Fruit fly (Drosophila melanogaster) whole organism, embryonic: ENCODE results near the gene CG15741.

ENCODE experiments used
- ATbp ChIP-seq: fragments of 200-800 bp; sonication (Bioruptor generic); optimal IDR thresholded peaks from 2 replicates; lab custom pipeline; 2017; ENCODE audit warnings: missing biosample characterization, mild to moderate bottlenecking, missing genetic modification characterization, missing genetic modification reagents
- Adf1 ChIP-seq: fragments of 200-800 bp; sonication (Bioruptor generic); IDR thresholded peaks from 2 replicates; pipeline ENCODE4 v1.3.6; 2022; ENCODE audit warnings: missing biosample characterization, missing genetic modification characterization
- Atf3 ChIP-seq: fragments of 200-800 bp; sonication (Bioruptor generic); optimal IDR thresholded peaks from 3 replicates; lab custom pipeline; 2016; ENCODE audit warnings: missing biosample characterization, missing genetic modification characterization
- BtbVII ChIP-seq: fragments of 200-800 bp; sonication (Bioruptor generic); optimal IDR thresholded peaks from 3 replicates; lab custom pipeline; 2017; ENCODE audit warnings: missing biosample characterization, mild to moderate bottlenecking, missing genetic modification characterization
- CG10267 ChIP-seq: fragments of 200-800 bp; sonication (Bioruptor generic); optimal IDR thresholded peaks from 2 replicates; lab custom pipeline; 2018; ENCODE audit warnings: missing biosample characterization, mild to moderate bottlenecking, missing genetic modification characterization, moderate library complexity
- CG11456 ChIP-seq: fragments of 200-800 bp; sonication (Bioruptor generic); IDR thresholded peaks from 3 replicates; pipeline ENCODE4 v1.3.6; 2022; ENCODE audit warnings: missing biosample characterization, missing genetic modification characterization
- CG12071 ChIP-seq: fragments of 200-800 bp; sonication (Bioruptor generic); optimal IDR thresholded peaks from 3 replicates; lab custom pipeline; 2018; ENCODE audit warnings: missing biosample characterization, mild to moderate bottlenecking, missing genetic modification characterization
- CG13287 ChIP-seq: fragments of 200-800 bp; sonication (Bioruptor generic); IDR thresholded peaks from 2 replicates; pipeline ENCODE4 v1.3.6; 2022; ENCODE audit warnings: missing biosample characterization, missing genetic modification characterization; ENCODE audit not compliant: partially characterized antibody
- CG13624 ChIP-seq: fragments of 200-800 bp; sonication (Bioruptor generic); optimal IDR thresholded peaks from 2 replicates; lab custom pipeline; 2016; ENCODE audit warnings: missing biosample characterization, missing genetic modification characterization
- CG14441 ChIP-seq: fragments of 200-800 bp; sonication (Bioruptor generic); IDR thresholded peaks from 2 replicates; pipeline ENCODE4 v1.3.6; 2022; ENCODE audit warnings: missing biosample characterization, missing genetic modification characterization
- CG15073 ChIP-seq: fragments of 200-800 bp; sonication (Bioruptor generic); optimal IDR thresholded peaks from 2 replicates; lab custom pipeline; 2016; ENCODE audit warnings: missing biosample characterization, missing genetic modification characterization
- CG15269 ChIP-seq: fragments of 200-800 bp; sonication (Bioruptor generic); optimal IDR thresholded peaks from 2 replicates; lab custom pipeline; 2018; ENCODE audit warnings: missing biosample characterization, mild to moderate bottlenecking, missing genetic modification characterization, moderate library complexity
- CG15514 ChIP-seq: fragments of 200-800 bp; sonication (Bioruptor generic); optimal IDR thresholded peaks from 3 replicates; lab custom pipeline; 2017; ENCODE audit warnings: missing biosample characterization, missing genetic modification characterization, mild to moderate bottlenecking, moderate library complexity, missing genetic modification reagents
- CG16779 ChIP-seq: fragments of 200-800 bp; sonication (Bioruptor generic); IDR thresholded peaks from 2 replicates; pipeline ENCODE4 v1.3.6; 2022; ENCODE audit warnings: missing biosample characterization, missing genetic modification characterization
- CG2889 ChIP-seq: fragments of 200-800 bp; sonication (Bioruptor generic); IDR thresholded peaks from 3 replicates; pipeline ENCODE4 v1.3.6; 2022; ENCODE audit warnings: missing biosample characterization, missing genetic modification characterization
- CG32532 ChIP-seq: fragments of 200-800 bp; sonication (Bioruptor generic); IDR thresholded peaks from 2 replicates; pipeline ENCODE4 v1.3.6; 2022; ENCODE audit warnings: missing biosample characterization, missing genetic modification characterization
- CG4360 ChIP-seq: fragments of 200-800 bp; sonication (Bioruptor generic); IDR thresholded peaks from 2 replicates; pipeline ENCODE4 v1.3.6; 2022; ENCODE audit warnings: missing biosample characterization, missing genetic modification characterization
- CG7271 ChIP-seq: fragments of 200-800 bp; sonication (Bioruptor generic); optimal IDR thresholded peaks from 2 replicates; lab custom pipeline; 2018; ENCODE audit warnings: missing biosample characterization, mild to moderate bottlenecking, missing genetic modification characterization, moderate library complexity
- CG7987 ChIP-seq: fragments of 200-800 bp; sonication (Bioruptor generic); optimal IDR thresholded peaks from 2 replicates; lab custom pipeline; 2018; ENCODE audit warnings: missing biosample characterization, mild to moderate bottlenecking, missing genetic modification characterization, moderate library complexity
- CG8924 ChIP-seq: fragments of 200-800 bp; optimal IDR thresholded peaks from 3 replicates; lab custom pipeline; 2019; ENCODE audit warnings: missing biosample characterization, mild to moderate bottlenecking, missing genetic modification characterization, moderate library complexity
- Chrac-16 ChIP-seq: fragments of 200-800 bp; sonication (Bioruptor generic); optimal IDR thresholded peaks from 3 replicates; lab custom pipeline; 2016; ENCODE audit warnings: missing biosample characterization, missing genetic modification characterization
- D19A ChIP-seq: fragments of 200-800 bp; optimal IDR thresholded peaks from 3 replicates; lab custom pipeline; 2019; ENCODE audit warnings: missing biosample characterization, mild to moderate bottlenecking, missing genetic modification characterization, moderate library complexity
- Dbx ChIP-seq: fragments of 200-800 bp; sonication (Bioruptor generic); IDR thresholded peaks from 3 replicates; pipeline ENCODE4 v1.3.6; 2022; ENCODE audit warnings: missing biosample characterization, missing genetic modification characterization
- Dfd ChIP-seq, 2 experiments: fragments of >200 bp; optimal IDR thresholded peaks; 2 replicates each; lab custom pipeline; 2017; ENCODE audit warnings: missing biosample characterization in 2 of 2, missing genetic modification characterization in 2 of 2
- Dip3 ChIP-seq: fragments of 200-800 bp; sonication (Bioruptor generic); optimal IDR thresholded peaks from 3 replicates; lab custom pipeline; 2016; ENCODE audit warnings: missing biosample characterization, missing genetic modification characterization
- Doc3 ChIP-seq: fragments of 200-800 bp; sonication (Bioruptor generic); IDR thresholded peaks from 3 replicates; pipeline ENCODE4 v1.3.6; 2022; ENCODE audit warnings: missing biosample characterization, missing genetic modification characterization; ENCODE audit not compliant: partially characterized antibody
- Ets65A ChIP-seq: fragments of 200-800 bp; sonication (Bioruptor generic); peaks from one replicate; lab custom pipeline; 2016; ENCODE audit warnings: missing biosample characterization, missing genetic modification characterization
- Ets97D ChIP-seq: fragments of 200-800 bp; sonication (Bioruptor generic); optimal IDR thresholded peaks from 3 replicates; lab custom pipeline; 2016; ENCODE audit warnings: missing biosample characterization, missing genetic modification characterization
- Fer1 ChIP-seq: fragments of 200-800 bp; sonication (Bioruptor generic); optimal IDR thresholded peaks from 2 replicates; lab custom pipeline; 2017; ENCODE audit warnings: missing biosample characterization, mild to moderate bottlenecking, missing genetic modification characterization
- HmgZ ChIP-seq: fragments of 200-800 bp; sonication (Bioruptor generic); optimal IDR thresholded peaks from 2 replicates; lab custom pipeline; 2018; ENCODE audit warnings: missing biosample characterization, mild to moderate bottlenecking, missing genetic modification characterization
- Hmr ChIP-seq: fragments of 200-800 bp; sonication (Bioruptor generic); optimal IDR thresholded peaks from 3 replicates; lab custom pipeline; 2017; ENCODE audit warnings: mild to moderate bottlenecking, missing biosample characterization, missing genetic modification reagents, missing genetic modification characterization
- NC2α ChIP-seq: fragments of 200-800 bp; sonication (Bioruptor generic); optimal IDR thresholded peaks from 2 replicates; lab custom pipeline; 2016; ENCODE audit warnings: missing biosample characterization, missing genetic modification characterization
- Scr ChIP-seq: fragments of 200-800 bp; sonication (Bioruptor generic); IDR thresholded peaks from 2 replicates; pipeline ENCODE4 v1.3.6; 2022; ENCODE audit warnings: missing biosample characterization, missing genetic modification characterization; ENCODE audit not compliant: partially characterized antibody
- YL-1 ChIP-seq: fragments of 200-800 bp; sonication (Bioruptor generic); optimal IDR thresholded peaks from 3 replicates; lab custom pipeline; 2017; ENCODE audit warnings: missing biosample characterization, mild to moderate bottlenecking, missing genetic modification characterization
- ab ChIP-seq: fragments of 200-800 bp; sonication (Bioruptor generic); optimal IDR thresholded peaks from 2 replicates; lab custom pipeline; 2016; ENCODE audit warnings: missing biosample characterization, missing genetic modification characterization
- bigmax ChIP-seq: fragments of 200-800 bp; sonication (Bioruptor generic); optimal IDR thresholded peaks from 2 replicates; lab custom pipeline; 2018; ENCODE audit warnings: missing biosample characterization, mild to moderate bottlenecking, missing genetic modification characterization
- crol ChIP-seq: fragments of 200-800 bp; sonication (Bioruptor generic); IDR thresholded peaks from 2 replicates; pipeline ENCODE4 v1.3.6; 2022; ENCODE audit warnings: missing biosample characterization, missing genetic modification characterization
- dmrt11E ChIP-seq: fragments of 200-800 bp; sonication (Bioruptor generic); optimal IDR thresholded peaks from 3 replicates; lab custom pipeline; 2018; ENCODE audit warnings: missing biosample characterization, mild to moderate bottlenecking, missing genetic modification characterization, moderate library complexity
- en ChIP-seq: fragments of 200-800 bp; sonication (Bioruptor generic); optimal IDR thresholded peaks from 2 replicates; lab custom pipeline; 2016; ENCODE audit warnings: missing biosample characterization, missing genetic modification characterization
- exex ChIP-seq: fragments of 200-800 bp; sonication (Bioruptor generic); optimal IDR thresholded peaks from 4 replicates; lab custom pipeline; 2018; ENCODE audit warnings: missing biosample characterization, mild to moderate bottlenecking, missing genetic modification characterization, moderate library complexity
- eyg ChIP-seq: fragments of 200-800 bp; sonication (Bioruptor generic); optimal IDR thresholded peaks from 3 replicates; lab custom pipeline; 2016; ENCODE audit warnings: missing biosample characterization, missing genetic modification characterization
- gce ChIP-seq: fragments of 200-800 bp; sonication (Bioruptor generic); IDR thresholded peaks from 3 replicates; pipeline ENCODE4 v1.3.6; 2022; ENCODE audit warnings: missing biosample characterization, missing genetic modification characterization
- kah ChIP-seq: fragments of 200-800 bp; sonication (Bioruptor generic); optimal IDR thresholded peaks from 2 replicates; lab custom pipeline; 2018; ENCODE audit warnings: missing biosample characterization, mild to moderate bottlenecking, missing genetic modification characterization
- knrl ChIP-seq: fragments of 200-800 bp; sonication (Bioruptor generic); IDR thresholded peaks from 3 replicates; pipeline ENCODE4 v1.3.6; 2022; ENCODE audit warnings: missing biosample characterization, missing genetic modification characterization; ENCODE audit not compliant: partially characterized antibody
- nmo ChIP-seq: fragments of 200-800 bp; sonication (Bioruptor generic); optimal IDR thresholded peaks from 2 replicates; lab custom pipeline; 2018; ENCODE audit warnings: missing biosample characterization, mild to moderate bottlenecking, missing genetic modification characterization, moderate library complexity
- oc ChIP-seq: fragments of 200-800 bp; sonication (Bioruptor generic); optimal IDR thresholded peaks from 2 replicates; lab custom pipeline; 2018; ENCODE audit warnings: missing biosample characterization, mild to moderate bottlenecking, missing genetic modification characterization, moderate library complexity
- psq ChIP-seq: fragments of 200-800 bp; sonication (Bioruptor generic); optimal IDR thresholded peaks from 2 replicates; lab custom pipeline; 2017; ENCODE audit warnings: missing biosample characterization, missing genetic modification characterization
- salm ChIP-seq: fragments of 200-800 bp; sonication (Bioruptor generic); optimal IDR thresholded peaks from 2 replicates; lab custom pipeline; 2018; ENCODE audit warnings: missing biosample characterization, mild to moderate bottlenecking, missing genetic modification characterization
- sd ChIP-seq: fragments of 200-800 bp; sonication (Bioruptor generic); optimal IDR thresholded peaks from 3 replicates; lab custom pipeline; 2018; ENCODE audit warnings: missing biosample characterization, mild to moderate bottlenecking, missing genetic modification characterization, moderate library complexity
- seq ChIP-seq: fragments of 200-800 bp; sonication (Bioruptor generic); IDR thresholded peaks from 2 replicates; pipeline ENCODE4 v1.3.6; 2022; ENCODE audit warnings: missing biosample characterization, missing genetic modification characterization

CG15741 gene

dm6 chrX:11846049-11846718 lies 8.4 kb upstream of the CG15741 start, which contains the start of gene CG15740 (continued):
- 0 out of 3 replicates have a peak, but pooled peaks have one; percentile 26 for TF ChIP-seq CG2889
- 0 out of 3 replicates have a peak, but pooled peaks have one; percentile 9 for TF ChIP-seq CG11456
- no peak for TF ChIP-seq kah (GFP tag; lab: Kevin White, UChicago)
- TF ChIP-seq Dfd (GFP tag; optimal IDR thresholded peaks at IDR 0.05; lab: Kevin White, UChicago), result no peak
- no peak for TF ChIP-seq CG7987 (GFP tag; lab: Kevin White, UChicago)
- TF ChIP-seq Dbx (GFP tag; lab: Robert Waterston, UW), result no peak
- TF ChIP-seq Doc3 (GFP tag; lab: Robert Waterston, UW), result no peak
- TF ChIP-seq CG15269 (tag; lab: Kevin White, UChicago), result peak; percentile 56
- TF ChIP-seq CG7271 (tag; lab: Kevin White, UChicago), result no peak
- no peak for TF ChIP-seq knrl (GFP tag; lab: Robert Waterston, UW)
- TF ChIP-seq sd, result no peak
- no peak for TF ChIP-seq exex
- no peak for TF ChIP-seq en (GFP tag; lab: Kevin White, UChicago)
- TF ChIP-seq CG8924 (tag; lab: Kevin White, UChicago), result no peak
- no peak for TF ChIP-seq bigmax (GFP tag; lab: Kevin White, UChicago)
- no peak for TF ChIP-seq CG10267 (tag; lab: Kevin White, UChicago)
- peak; percentile 76 for TF ChIP-seq seq (GFP tag; lab: Robert Waterston, UW)
- TF ChIP-seq Chrac-16, result peak; percentile 8
- no peak for TF ChIP-seq salm (tag; lab: Kevin White, UChicago)
- TF ChIP-seq dmrt11E (tag; lab: Kevin White, UChicago), result no peak
- TF ChIP-seq ab (GFP tag; lab: Kevin White, UChicago), result no peak
- TF ChIP-seq CG13287 (GFP tag; lab: Robert Waterston, UW), result no peak
- no peak for TF ChIP-seq BtbVII
- no peak for TF ChIP-seq NC2α (GFP tag; lab: Kevin White, UChicago)
- TF ChIP-seq CG12071, result no peak
- TF ChIP-seq Fer1, result peak; percentile 10
- no peak for TF ChIP-seq Dip3
- peak; percentile 17 for TF ChIP-seq Hmr (GFP tag; lab: Kevin White, UChicago)
- TF ChIP-seq HmgZ (tag; lab: Kevin White, UChicago), result no peak
- no peak for TF ChIP-seq Atf3 (GFP tag; lab: Kevin White, UChicago)
- TF ChIP-seq oc (tag; lab: Kevin White, UChicago), result no peak
- no peak for TF ChIP-seq Ets65A (GFP tag; lab: Kevin White, UChicago)
- no peak for TF ChIP-seq D19A (tag; lab: Kevin White, UChicago)
- peak; percentile 26 for TF ChIP-seq CG13624 (GFP tag; lab: Kevin White, UChicago)
- TF ChIP-seq CG15073 (GFP tag; lab: Kevin White, UChicago), result no peak
- no peak for TF ChIP-seq gce (GFP tag; lab: Robert Waterston, UW)
- TF ChIP-seq Adf1, result no peak
- no peak for TF ChIP-seq CG15514
- no peak for TF ChIP-seq ATbp (GFP tag; lab: Kevin White, UChicago)
- no peak for TF ChIP-seq YL-1 (GFP tag; lab: Kevin White, UChicago)
- TF ChIP-seq psq (GFP tag; lab: Kevin White, UChicago), result no peak
- TF ChIP-seq eyg (GFP tag; lab: Kevin White, UChicago), result no peak
- TF ChIP-seq CG32532 (GFP tag; lab: Robert Waterston, UW), result peak; percentile 51; the same call in 1 of the 2 replicates
- TF ChIP-seq CG14441 (GFP tag; lab: Robert Waterston, UW), result peak; percentile 73
- no peak for TF ChIP-seq CG4360
- no peak for TF ChIP-seq Ets97D (GFP tag; lab: Kevin White, UChicago)
- TF ChIP-seq CG16779, result no peak
- peak; percentile 45 for TF ChIP-seq nmo (GFP tag; lab: Kevin White, UChicago)
- no peak for TF ChIP-seq Scr (GFP tag; lab: Robert Waterston, UW)
- TF ChIP-seq crol (GFP tag; lab: Robert Waterston, UW), result 0 out of 2 replicates have a peak, but pooled peaks have one; percentile 23
